Worm (Caenorhabditis elegans) whole organism, young adult: Measurements from ENCODE around the gene T02D1.7.

Experiments used
- T26A5.8 ChIP-seq: sonication (generic microtip); optimal IDR thresholded peaks from 2 replicates; lab custom pipeline; 2016; ENCODE audit warnings: missing genetic modification characterization, missing compliant biosample characterization
- Y53G8AR.9 ChIP-seq: fragments of 200-800 bp; sonication (Bioruptor generic); conservative IDR thresholded peaks from 2 replicates; pipeline ENCODE4 v1.3.6; 2022; ENCODE audit warnings: missing genetic modification reagents, missing genetic modification characterization, missing compliant biosample characterization
- ekl-4 ChIP-seq: fragments of 200-800 bp; sonication (Bioruptor generic); IDR thresholded peaks from 2 replicates; pipeline ENCODE4 v1.3.6; 2022; ENCODE audit warnings: missing genetic modification reagents, missing genetic modification characterization, missing compliant biosample characterization
- hsf-1 ChIP-seq: fragments of 200-800 bp; sonication (Bioruptor generic); IDR thresholded peaks from 2 replicates; pipeline ENCODE4 v1.3.6; 2022; ENCODE audit warnings: missing genetic modification reagents, missing genetic modification characterization, missing compliant biosample characterization
- unc-62 ChIP-seq: fragments of 150-350 bp; optimal IDR thresholded peaks from 2 replicates; lab custom pipeline; 2014; ENCODE audit warnings: missing biosample characterization, missing genetic modification reagents, missing genetic modification characterization

DNA sequence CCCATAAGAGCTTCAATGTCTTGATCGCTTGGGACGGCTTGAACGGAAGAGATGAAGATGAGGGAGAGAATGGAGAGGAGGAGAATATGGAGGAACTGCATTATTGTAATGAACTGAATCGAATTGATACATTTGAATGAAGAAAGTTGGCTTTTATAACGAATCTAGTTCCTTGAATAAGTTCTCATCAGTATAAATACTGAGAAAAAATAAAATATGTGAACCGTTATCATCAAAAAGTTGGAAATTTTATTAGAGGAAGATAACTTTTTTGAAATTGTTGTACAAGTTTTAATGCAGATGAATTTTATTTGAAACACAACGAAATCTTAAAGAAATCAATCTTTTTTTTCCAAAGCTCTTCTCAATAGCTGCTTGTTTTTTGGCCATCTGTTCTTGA, at the start of gene T02D1.7:
- TF ChIP-seq hsf-1 (GFP tag; lab: Robert Waterston, UW) (no peak), T26A5.8 (tag; lab: Kevin White, UChicago) (no peak), unc-62 (GFP tag; lab: Kevin White, UChicago) (no peak), Y53G8AR.9 (GFP tag; lab: Robert Waterston, UW) (no peak), ekl-4 (GFP tag; lab: Robert Waterston, UW) (no peak)
